Fruit fly (Drosophila melanogaster) Kc167 (cell line): ENCODE measurements around the gene Ddr.

Experiments used
- Sin3A ChIP-seq: fragments of >200 bp; optimal IDR thresholded peaks from 2 replicates; lab custom pipeline; 2018; ENCODE audit warnings: missing external identifiers
- h ChIP-seq: fragments of >200 bp; optimal IDR thresholded peaks from 3 replicates; lab custom pipeline; 2018; ENCODE audit warnings: missing external identifiers
- insv ChIP-seq: fragments of >200 bp; optimal IDR thresholded peaks from 3 replicates; lab custom pipeline; 2018; ENCODE audit warnings: missing external identifiers

DNA sequence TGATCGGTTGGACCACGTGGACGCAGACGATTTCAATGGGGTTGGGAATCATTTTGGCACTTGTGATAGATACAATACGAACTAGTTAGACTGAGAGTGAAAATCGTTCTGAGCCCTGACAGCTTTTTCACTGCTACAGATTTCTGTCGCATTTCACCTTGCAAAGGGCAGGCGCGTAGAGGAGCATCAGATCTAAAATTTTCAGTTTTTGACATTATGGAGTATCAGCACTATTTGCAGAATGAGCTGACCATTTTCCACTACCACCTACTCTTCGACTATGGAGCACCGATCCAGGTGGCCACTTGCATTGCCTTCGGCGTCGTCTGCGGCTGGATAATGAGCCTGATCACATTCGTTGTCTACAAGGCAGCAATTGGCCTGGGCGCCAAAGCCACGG, 55.7 kb downstream of the Ddr start, which contains the start of the genes CG43922 and CG13984:
- no peak for TF ChIP-seq h (lab: Kevin White, UChicago)
- TF ChIP-seq Sin3A (lab: Kevin White, UChicago) = no peak
- TF ChIP-seq insv (lab: Kevin White, UChicago) = no peak
